Worm (Caenorhabditis elegans) whole organism, mixed stage, embryonic: ENCODE measurements around the gene C14C11.7.

ENCODE experiments used
- elt-3 ChIP-seq: fragments of 150-350 bp; optimal IDR thresholded peaks from 2 replicates; lab custom pipeline; 2014; ENCODE audit warnings: missing biosample characterization, missing genetic modification characterization
- pha-4 ChIP-seq: fragments of 150-350 bp; optimal IDR thresholded peaks from 2 replicates; lab custom pipeline; 2018; ENCODE audit warnings: missing biosample characterization, missing genetic modification reagents, missing genetic modification characterization

- TF ChIP-seq elt-3 (tag; lab: Kevin White, UChicago) (no peak), pha-4 (tag; lab: Kevin White, UChicago) (no peak)
Measured at ce11 chrV:5677947-5678346, 12.1 kb upstream of the C14C11.7 start.
